Worm (Caenorhabditis elegans) whole organism, L3 larva: ENCODE measurements around the gene Y53F4B.20.

Experiments
- aly-2 ChIP-seq: fragments of 150-350 bp; optimal IDR thresholded peaks from 2 replicates; lab custom pipeline; 2014; ENCODE audit warnings: missing biosample characterization, missing genetic modification characterization
- nhr-237 ChIP-seq: fragments of 150-350 bp; optimal IDR thresholded peaks from 2 replicates; lab custom pipeline; 2014; ENCODE audit warnings: missing biosample characterization, missing genetic modification characterization
- unc-39 ChIP-seq: sonication (generic microtip); optimal IDR thresholded peaks from 4 replicates; lab custom pipeline; 2017; ENCODE audit warnings: missing biosample characterization, missing genetic modification characterization
- ztf-11 ChIP-seq: fragments of 150-350 bp; optimal IDR thresholded peaks from 2 replicates; lab custom pipeline; 2014; ENCODE audit warnings: missing biosample characterization, missing genetic modification characterization

ce11 chrII:15135886-15136285 lies 51.6 kb downstream of the Y53F4B.20 start, which contains the start of gene Y53F4B.25:
- no peak for TF ChIP-seq aly-2 (tag; lab: Kevin White, UChicago)
- TF ChIP-seq unc-39: no peak
- no peak for TF ChIP-seq nhr-237
- no peak for TF ChIP-seq ztf-11 (tag; lab: Kevin White, UChicago)
